Worm (Caenorhabditis elegans): ENCODE measurements around the gene R09E10.1.

DNA sequence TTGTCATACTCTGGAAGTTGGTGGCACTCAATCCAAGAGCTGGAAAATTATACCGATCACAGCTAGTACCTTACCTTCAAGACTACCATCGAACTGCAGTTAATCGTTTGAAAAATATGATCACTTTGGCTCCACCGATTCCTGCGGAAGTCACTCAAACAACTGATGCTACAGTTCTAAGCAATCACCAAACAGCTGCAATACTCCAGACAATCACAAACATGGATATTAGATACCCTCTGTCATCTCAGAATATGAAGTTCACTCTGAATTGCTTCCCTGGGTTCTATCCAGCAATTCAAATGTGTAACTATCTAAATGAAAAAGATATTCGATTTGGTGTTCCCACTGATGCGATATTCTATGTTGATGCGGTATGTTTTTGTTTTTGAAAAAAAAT, 34.0 kb downstream of the R09E10.1 start:
- TF ChIP-seq hlh-6 (tag; optimal IDR thresholded peaks at IDR 0.05) (no peak), ttx-3 (tag; optimal IDR thresholded peaks at IDR 0.05) (no peak), dmd-4 (tag; optimal IDR thresholded peaks at IDR 0.05; ENCODE audit: borderline replicate concordance) (no peak), pqm-1 (tag; optimal IDR thresholded peaks at IDR 0.05) (no peak), Y22D7AL.16 (tag; optimal IDR thresholded peaks at IDR 0.05) (no peak), hlh-8 (tag; optimal IDR thresholded peaks at IDR 0.05) (no peak), ceh-34 (tag; optimal IDR thresholded peaks at IDR 0.05) (no peak), elt-2 (tag; optimal IDR thresholded peaks at IDR 0.05) (no peak), ceh-22 (tag; optimal IDR thresholded peaks at IDR 0.05) (no peak), nhr-11 (tag; optimal IDR thresholded peaks at IDR 0.05) (no peak), ceh-14 (tag; optimal IDR thresholded peaks at IDR 0.05) (no peak), pax-1 (tag; optimal IDR thresholded peaks at IDR 0.05) (no peak), ceh-9 (tag; optimal IDR thresholded peaks at IDR 0.05) (no peak)
